Fruit fly (Drosophila melanogaster) whole organism, embryonic: ENCODE results near the gene CG3841.

ENCODE experiments used
- Abd-B ChIP-seq: fragments of 200-800 bp; sonication (Bioruptor generic); optimal IDR thresholded peaks from 2 replicates; lab custom pipeline; 2018; ENCODE audit warnings: missing biosample characterization, mild to moderate bottlenecking, missing genetic modification characterization, moderate library complexity
- Awh ChIP-seq: fragments of 200-800 bp; sonication (Bioruptor generic); IDR thresholded peaks from 2 replicates; pipeline ENCODE4, ENCODE4 v1.3.6; 2022; ENCODE audit warnings: missing biosample characterization, missing genetic modification characterization
- B-H2 ChIP-seq: fragments of 200-800 bp; sonication (Bioruptor generic); optimal IDR thresholded peaks from 2 replicates; lab custom pipeline; 2018; ENCODE audit warnings: missing biosample characterization, mild to moderate bottlenecking, missing genetic modification characterization
- CG12219 ChIP-seq: fragments of 200-800 bp; sonication (Bioruptor generic); optimal IDR thresholded peaks from 3 replicates; lab custom pipeline; 2018; ENCODE audit warnings: missing biosample characterization, mild to moderate bottlenecking, missing genetic modification characterization
- CG12299 ChIP-seq: fragments of 200-800 bp; sonication (Bioruptor generic); optimal IDR thresholded peaks from 2 replicates; lab custom pipeline; 2018; ENCODE audit warnings: missing biosample characterization, mild to moderate bottlenecking, missing genetic modification characterization
- CG12391 ChIP-seq: fragments of 200-800 bp; sonication (Bioruptor generic); optimal IDR thresholded peaks from 3 replicates; lab custom pipeline; 2018; ENCODE audit warnings: missing biosample characterization, mild to moderate bottlenecking, missing genetic modification characterization, moderate library complexity
- CG12659 ChIP-seq: fragments of 200-800 bp; sonication (Bioruptor generic); optimal IDR thresholded peaks from 3 replicates; lab custom pipeline; 2017; ENCODE audit warnings: mild to moderate bottlenecking, missing biosample characterization, missing genetic modification reagents, missing genetic modification characterization
- CG13424 ChIP-seq: fragments of 200-800 bp; sonication (Bioruptor generic); optimal IDR thresholded peaks from 2 replicates; lab custom pipeline; 2019; ENCODE audit warnings: missing biosample characterization, mild to moderate bottlenecking, missing genetic modification characterization, moderate library complexity
- CG16813 ChIP-seq: fragments of 200-800 bp; sonication (Bioruptor generic); IDR thresholded peaks from 3 replicates; pipeline ENCODE4 v1.3.6; 2022; ENCODE audit warnings: missing biosample characterization, missing genetic modification characterization; ENCODE audit not compliant: partially characterized antibody
- CG16863 ChIP-seq: fragments of 200-800 bp; sonication (Bioruptor generic); optimal IDR thresholded peaks from 3 replicates; lab custom pipeline; 2016; ENCODE audit warnings: missing biosample characterization, missing genetic modification characterization
- CG17361 ChIP-seq: fragments of 200-800 bp; sonication (Bioruptor generic); IDR thresholded peaks from 3 replicates; pipeline ENCODE4 v1.3.6; 2022; ENCODE audit warnings: missing biosample characterization, missing genetic modification characterization
- CG17802 ChIP-seq: fragments of 200-800 bp; sonication (Bioruptor generic); optimal IDR thresholded peaks from 2 replicates; lab custom pipeline; 2018; ENCODE audit warnings: missing biosample characterization, mild to moderate bottlenecking, missing genetic modification characterization, moderate library complexity
- CG2116 ChIP-seq: fragments of 200-800 bp; sonication (Bioruptor generic); optimal IDR thresholded peaks from 3 replicates; lab custom pipeline; 2018; ENCODE audit warnings: missing biosample characterization, mild to moderate bottlenecking, missing genetic modification characterization
- CG2875 ChIP-seq: fragments of 200-800 bp; sonication (Bioruptor generic); optimal IDR thresholded peaks from 2 replicates; lab custom pipeline; 2017; ENCODE audit warnings: missing biosample characterization, mild to moderate bottlenecking, missing genetic modification characterization, missing genetic modification reagents
- CG4707 ChIP-seq: fragments of 200-800 bp; sonication (Bioruptor generic); optimal IDR thresholded peaks from 2 replicates; lab custom pipeline; 2018; ENCODE audit warnings: missing biosample characterization, mild to moderate bottlenecking, missing genetic modification characterization, moderate library complexity
- CG6813 ChIP-seq: fragments of 200-800 bp; sonication (Bioruptor generic); optimal IDR thresholded peaks from 2 replicates; lab custom pipeline; 2017; ENCODE audit warnings: missing biosample characterization, missing genetic modification characterization, mild to moderate bottlenecking, moderate library complexity, missing genetic modification reagents
- CG6854 ChIP-seq: fragments of 200-800 bp; sonication (Bioruptor generic); optimal IDR thresholded peaks from 3 replicates; lab custom pipeline; 2017; ENCODE audit warnings: missing biosample characterization, mild to moderate bottlenecking, missing genetic modification characterization
- CG7963 ChIP-seq: fragments of 200-800 bp; sonication (Bioruptor generic); IDR thresholded peaks from 3 replicates; pipeline ENCODE4 v1.3.6; 2022; ENCODE audit warnings: missing biosample characterization, missing genetic modification characterization; ENCODE audit not compliant: partially characterized antibody
- CG8290 ChIP-seq, 3 experiments: fragments of 200-800 bp; sonication (Bioruptor generic); optimal IDR thresholded peaks; 2 replicates each; lab custom pipeline; 2016 to 2019; ENCODE audit warnings: missing biosample characterization in 3 of 3, missing genetic modification characterization in 3 of 3, mild to moderate bottlenecking in 2 of 3, moderate library complexity in 1 of 3
- CHES-1-like ChIP-seq: fragments of 200-800 bp; sonication (Bioruptor generic); optimal IDR thresholded peaks from 2 replicates; lab custom pipeline; 2016; ENCODE audit warnings: missing biosample characterization, missing genetic modification characterization
- Dp ChIP-seq: fragments of 200-800 bp; sonication (Bioruptor generic); optimal IDR thresholded peaks from 2 replicates; lab custom pipeline; 2018; ENCODE audit warnings: missing biosample characterization, mild to moderate bottlenecking, missing genetic modification characterization, moderate library complexity
- Fer1 ChIP-seq: fragments of 200-800 bp; sonication (Bioruptor generic); optimal IDR thresholded peaks from 2 replicates; lab custom pipeline; 2017; ENCODE audit warnings: missing biosample characterization, mild to moderate bottlenecking, missing genetic modification characterization
- HHEX ChIP-seq: fragments of 200-800 bp; sonication (Bioruptor generic); optimal IDR thresholded peaks from 3 replicates; lab custom pipeline; 2017; ENCODE audit warnings: missing biosample characterization, mild to moderate bottlenecking, missing genetic modification characterization, missing genetic modification reagents
- Pdp1 ChIP-seq, 2 experiments: fragments of 200-800 bp; sonication (Bioruptor generic); optimal IDR thresholded peaks; 3 replicates each; lab custom pipeline; 2016; ENCODE audit warnings: missing biosample characterization in 2 of 2, missing genetic modification characterization in 2 of 2, mild to moderate bottlenecking in 1 of 2, moderate library complexity in 1 of 2
- Vsx1 ChIP-seq: fragments of 200-800 bp; sonication (Bioruptor generic); optimal IDR thresholded peaks from 2 replicates; lab custom pipeline; 2017; ENCODE audit warnings: missing biosample characterization, mild to moderate bottlenecking, missing genetic modification characterization, missing genetic modification reagents
- cato ChIP-seq: fragments of 200-800 bp; sonication (Bioruptor generic); optimal IDR thresholded peaks from 2 replicates; lab custom pipeline; 2016; ENCODE audit warnings: missing biosample characterization, missing genetic modification characterization, borderline replicate concordance
- chm ChIP-seq: fragments of 200-800 bp; sonication (Bioruptor generic); IDR thresholded peaks from 2 replicates; pipeline ENCODE4 v1.3.6; 2022; ENCODE audit warnings: missing biosample characterization, missing genetic modification characterization
- dmrt99B ChIP-seq: fragments of 200-800 bp; sonication (Bioruptor generic); optimal IDR thresholded peaks from 2 replicates; lab custom pipeline; 2018; ENCODE audit warnings: missing biosample characterization, mild to moderate bottlenecking, missing genetic modification characterization, moderate library complexity
- dpn ChIP-seq, 2 experiments: fragments of 200-800 bp; sonication (Bioruptor generic); optimal IDR thresholded peaks; 3 replicates each; lab custom pipeline; 2016; ENCODE audit warnings: missing biosample characterization in 2 of 2, missing genetic modification characterization in 2 of 2
- en ChIP-seq: fragments of 200-800 bp; sonication (Bioruptor generic); optimal IDR thresholded peaks from 2 replicates; lab custom pipeline; 2016; ENCODE audit warnings: missing biosample characterization, missing genetic modification characterization
- fd64A ChIP-seq: fragments of 200-800 bp; sonication (Bioruptor generic); optimal IDR thresholded peaks from 3 replicates; lab custom pipeline; 2018; ENCODE audit warnings: missing biosample characterization, mild to moderate bottlenecking, missing genetic modification characterization
- gcm ChIP-seq: fragments of 200-800 bp; sonication (Bioruptor generic); optimal IDR thresholded peaks from 2 replicates; lab custom pipeline; 2019; ENCODE audit warnings: missing biosample characterization, mild to moderate bottlenecking, missing genetic modification characterization, moderate library complexity
- inv ChIP-seq: fragments of 200-800 bp; sonication (Bioruptor generic); IDR thresholded peaks from 2 replicates; pipeline ENCODE4 v1.3.6; 2022; ENCODE audit warnings: missing biosample characterization, missing genetic modification characterization; ENCODE audit not compliant: partially characterized antibody
- jumu ChIP-seq: fragments of 200-800 bp; sonication (Bioruptor generic); optimal IDR thresholded peaks from 3 replicates; lab custom pipeline; 2016; ENCODE audit warnings: missing biosample characterization, missing genetic modification characterization
- lab ChIP-seq: fragments of 200-800 bp; sonication (Bioruptor generic); optimal IDR thresholded peaks from 3 replicates; lab custom pipeline; 2017; ENCODE audit warnings: missing biosample characterization, missing genetic modification characterization, mild to moderate bottlenecking, moderate library complexity, missing genetic modification reagents
- lilli ChIP-seq: fragments of 200-800 bp; sonication (Bioruptor generic); optimal IDR thresholded peaks from 3 replicates; lab custom pipeline; 2016; ENCODE audit warnings: missing biosample characterization, missing genetic modification characterization
- nerfin-2 ChIP-seq: fragments of 200-800 bp; sonication (Bioruptor generic); IDR thresholded peaks from 2 replicates; pipeline ENCODE4 v1.3.6; 2022; ENCODE audit warnings: missing biosample characterization, missing genetic modification characterization; ENCODE audit not compliant: partially characterized antibody
- pb ChIP-seq: fragments of 200-800 bp; sonication (Bioruptor generic); optimal IDR thresholded peaks from 3 replicates; lab custom pipeline; 2016; ENCODE audit warnings: missing biosample characterization, missing genetic modification characterization
- pfk ChIP-seq: fragments of 200-800 bp; sonication (Bioruptor generic); optimal IDR thresholded peaks from 2 replicates; lab custom pipeline; 2018; ENCODE audit warnings: missing biosample characterization, mild to moderate bottlenecking, missing genetic modification characterization, moderate library complexity
- phol ChIP-seq: fragments of 200-800 bp; sonication (Bioruptor generic); optimal IDR thresholded peaks from 3 replicates; lab custom pipeline; 2018; ENCODE audit warnings: missing biosample characterization, mild to moderate bottlenecking, missing genetic modification characterization, moderate library complexity
- pros ChIP-seq: fragments of 200-800 bp; sonication (Bioruptor generic); optimal IDR thresholded peaks from 3 replicates; lab custom pipeline; 2019; ENCODE audit warnings: missing biosample characterization, mild to moderate bottlenecking, missing genetic modification characterization, moderate library complexity
- psq ChIP-seq: fragments of 200-800 bp; sonication (Bioruptor generic); optimal IDR thresholded peaks from 2 replicates; lab custom pipeline; 2017; ENCODE audit warnings: missing biosample characterization, missing genetic modification characterization
- pum ChIP-seq: fragments of 200-800 bp; sonication (Bioruptor generic); optimal IDR thresholded peaks from 2 replicates; lab custom pipeline; 2016; ENCODE audit warnings: missing biosample characterization, missing genetic modification characterization
- sisA ChIP-seq: fragments of 200-800 bp; sonication (Bioruptor generic); IDR thresholded peaks from 2 replicates; pipeline ENCODE4 v1.3.6; 2022; ENCODE audit warnings: missing biosample characterization, missing genetic modification characterization
- sna ChIP-seq: fragments of 200-800 bp; sonication (Bioruptor generic); IDR thresholded peaks from 2 replicates; pipeline ENCODE4 v1.3.6; 2022; ENCODE audit warnings: missing biosample characterization, missing genetic modification characterization; ENCODE audit not compliant: partially characterized antibody
- sr ChIP-seq: fragments of 200-800 bp; sonication (Bioruptor generic); IDR thresholded peaks from 3 replicates; pipeline ENCODE4 v1.3.6; 2022; ENCODE audit warnings: missing biosample characterization, missing genetic modification characterization
- tgo ChIP-seq: fragments of 200-800 bp; sonication (Bioruptor generic); IDR thresholded peaks from 3 replicates; pipeline ENCODE4 v1.3.6; 2022; ENCODE audit warnings: missing biosample characterization, missing genetic modification characterization
- vvl ChIP-seq: fragments of 200-800 bp; sonication (Bioruptor generic); IDR thresholded peaks from 2 replicates; pipeline ENCODE4 v1.3.6; 2022; ENCODE audit warnings: missing biosample characterization, missing genetic modification characterization
- zen2 ChIP-seq: fragments of 200-800 bp; sonication (Bioruptor generic); IDR thresholded peaks from 3 replicates; pipeline ENCODE4 v1.3.6; 2022; ENCODE audit warnings: missing biosample characterization, missing genetic modification characterization; ENCODE audit not compliant: partially characterized antibody

CG3841 gene

dm6 chr2L:9617908-9618307, 28.6 kb downstream of the CG3841 start (continued):
- TF ChIP-seq CG6813 (GFP tag; lab: Kevin White, UChicago) = no peak
- no peak for TF ChIP-seq CG16813 (GFP tag; lab: Robert Waterston, UW)
- TF ChIP-seq chm (GFP tag; lab: Robert Waterston, UW) = no peak
- peak; percentile 14 for TF ChIP-seq phol
- TF ChIP-seq CG7963 (GFP tag; lab: Robert Waterston, UW) = no peak
- peak; percentile 31 for TF ChIP-seq CG13424 (tag; lab: Kevin White, UChicago)
- peak; percentile 5 for TF ChIP-seq CG12659 (GFP tag; lab: Kevin White, UChicago)
- no peak for TF ChIP-seq psq (GFP tag; lab: Kevin White, UChicago)
- TF ChIP-seq CG12299 = no peak
- no peak for TF ChIP-seq sisA
- TF ChIP-seq Vsx1 (GFP tag; lab: Kevin White, UChicago) = peak; percentile 11
- no peak for TF ChIP-seq sna (GFP tag; lab: Robert Waterston, UW)
- TF ChIP-seq CG4707 = no peak
- no peak for TF ChIP-seq pum (GFP tag; lab: Kevin White, UChicago)
- TF ChIP-seq pb (GFP tag; lab: Kevin White, UChicago) = no peak
- TF ChIP-seq Fer1 (GFP tag; lab: Kevin White, UChicago) = peak; percentile 55
- TF ChIP-seq CG17361 = no peak
- TF ChIP-seq pfk = no peak
- peak; percentile 23 for TF ChIP-seq lab (GFP tag; lab: Kevin White, UChicago)
- TF ChIP-seq CG12391 = no peak
- TF ChIP-seq tgo (GFP tag; lab: Robert Waterston, UW) = 0 out of 3 replicates have a peak, but pooled peaks have one; percentile 24
- TF ChIP-seq CG17802 (tag; lab: Kevin White, UChicago) = no peak
- TF ChIP-seq lilli (GFP tag; lab: Kevin White, UChicago) = no peak
- TF ChIP-seq en (GFP tag; lab: Kevin White, UChicago) = no peak
- no peak for TF ChIP-seq CG2116
- TF ChIP-seq Dp (GFP tag; lab: Kevin White, UChicago) = no peak
- TF ChIP-seq cato (GFP tag; lab: Kevin White, UChicago) = no peak
- no peak for TF ChIP-seq CG8290 (GFP tag; optimal IDR thresholded peaks at IDR 0.05; lab: Kevin White, UChicago)
- no peak for TF ChIP-seq CG8290 (tag; optimal IDR thresholded peaks at IDR 0.05; lab: Kevin White, UChicago)
- TF ChIP-seq gcm (GFP tag; lab: Kevin White, UChicago) = no peak
- TF ChIP-seq Pdp1 (GFP tag; optimal IDR thresholded peaks at IDR 0.05; lab: Kevin White, UChicago) = peak in 1 of 2 experiments; percentile 38
- TF ChIP-seq Awh = no peak
- TF ChIP-seq dmrt99B = peak; percentile 57
- no peak for TF ChIP-seq fd64A (GFP tag; lab: Kevin White, UChicago)
- no peak for TF ChIP-seq pros
- TF ChIP-seq jumu (GFP tag; lab: Kevin White, UChicago) = no peak
- TF ChIP-seq B-H2 (GFP tag; lab: Kevin White, UChicago) = no peak
- no peak for TF ChIP-seq CG6854 (GFP tag; lab: Kevin White, UChicago)
- TF ChIP-seq CG12219 (GFP tag; lab: Kevin White, UChicago) = no peak
- no peak for TF ChIP-seq CG16863
- no peak for TF ChIP-seq zen2 (GFP tag; lab: Robert Waterston, UW)
- TF ChIP-seq Abd-B (GFP tag; lab: Kevin White, UChicago) = no peak
- no peak for TF ChIP-seq sr (GFP tag; lab: Robert Waterston, UW)
- TF ChIP-seq nerfin-2 = no peak
- no peak for TF ChIP-seq dpn (GFP tag; optimal IDR thresholded peaks at IDR 0.05; lab: Kevin White, UChicago)
- no peak for TF ChIP-seq CHES-1-like (GFP tag; lab: Kevin White, UChicago)
- no peak for TF ChIP-seq inv (GFP tag; lab: Robert Waterston, UW)
- no peak for TF ChIP-seq CG2875 (GFP tag; lab: Kevin White, UChicago)
- 0 out of 2 replicates have a peak, but pooled peaks have one; percentile 25 for TF ChIP-seq vvl (GFP tag; lab: Robert Waterston, UW)
- peak; percentile 5 for TF ChIP-seq HHEX (GFP tag; lab: Kevin White, UChicago)
